Fruit fly (Drosophila melanogaster): ENCODE data around the gene PQBP1.

PQBP1 gene

dm6 chr3R:25033142-25033586, 32.4 kb upstream of the PQBP1 start, which contains the start of gene Smg6 (continued):
- TF ChIP-seq Pdp1 (GFP tag; optimal IDR thresholded peaks at IDR 0.05) (no peak), usp (GFP tag; optimal IDR thresholded peaks at IDR 0.05) (no peak), Myb (GFP tag; optimal IDR thresholded peaks at IDR 0.05) (peak; percentile 59), ATbp (GFP tag; optimal IDR thresholded peaks at IDR 0.05) (no peak), Adf1 (GFP tag; IDR thresholded peaks at IDR 0.05) (peak; percentile 69), Scr (GFP tag; IDR thresholded peaks at IDR 0.05; ENCODE audit: partially characterized antibody) (no peak), fd102C (GFP tag; optimal IDR thresholded peaks at IDR 0.05) (no peak), cas (GFP tag; IDR thresholded peaks at IDR 0.05) (no peak), tna (GFP tag; IDR thresholded peaks at IDR 0.05; ENCODE audit: partially characterized antibody) (no peak), CG8290 (GFP tag; optimal IDR thresholded peaks at IDR 0.05) (no peak), CG8290 (tag; optimal IDR thresholded peaks at IDR 0.05) (no peak), CG7372 (GFP tag; IDR thresholded peaks at IDR 0.05) (no peak), B-H1 (GFP tag; IDR thresholded peaks at IDR 0.05) (no peak), CG7357 (GFP tag; IDR thresholded peaks at IDR 0.05) (no peak), CG14667 (GFP tag; IDR thresholded peaks at IDR 0.05) (no peak), sna (GFP tag; IDR thresholded peaks at IDR 0.05; ENCODE audit: partially characterized antibody) (no peak), trem (tag; optimal IDR thresholded peaks at IDR 0.05) (peak; percentile 61), Vsx1 (GFP tag; optimal IDR thresholded peaks at IDR 0.05) (no peak), knrl (GFP tag; IDR thresholded peaks at IDR 0.05; ENCODE audit: partially characterized antibody) (no peak), pho (GFP tag; optimal IDR thresholded peaks at IDR 0.05) (no peak), dan (GFP tag; IDR thresholded peaks at IDR 0.05) (no peak), D19A (tag; optimal IDR thresholded peaks at IDR 0.05) (no peak), CG4730 (GFP tag; IDR thresholded peaks at IDR 0.05) (no peak), Max (GFP tag; optimal IDR thresholded peaks at IDR 0.05) (peak; percentile 12), lbe (GFP tag; optimal IDR thresholded peaks at IDR 0.05) (no peak), ara (GFP tag; IDR thresholded peaks at IDR 0.05) (no peak), corto (GFP tag; optimal IDR thresholded peaks at IDR 0.05) (no peak), Mes4 (GFP tag; optimal IDR thresholded peaks at IDR 0.05) (no peak), sc (optimal IDR thresholded peaks at IDR 0.05) (no peak), sc (GFP tag; optimal IDR thresholded peaks at IDR 0.05) (no peak), H2.0 (GFP tag; IDR thresholded peaks at IDR 0.05) (no peak), Med (GFP tag) (peak; percentile 70), CG14710 (tag; optimal IDR thresholded peaks at IDR 0.05) (peak; percentile 49), CG3726 (GFP tag; IDR thresholded peaks at IDR 0.05) (no peak), C15 (GFP tag; IDR thresholded peaks at IDR 0.05) (no peak), Poxn (GFP tag; IDR thresholded peaks at IDR 0.05) (no peak), Side (GFP tag; optimal IDR thresholded peaks at IDR 0.05) (no peak), bbx (GFP tag; IDR thresholded peaks at IDR 0.05; ENCODE audit: partially characterized antibody) (0 out of 2 replicates have a peak, but pooled peaks have one; percentile 30), br (optimal IDR thresholded peaks at IDR 0.05) (no peak), CG4617 (GFP tag; optimal IDR thresholded peaks at IDR 0.05; ENCODE audit: borderline replicate concordance) (peak; percentile 91), maf-S (GFP tag; optimal IDR thresholded peaks at IDR 0.05) (no peak), Lhr (GFP tag; optimal IDR thresholded peaks at IDR 0.05) (no peak), CG17385 (GFP tag; optimal IDR thresholded peaks at IDR 0.05) (no peak), da (GFP tag; optimal IDR thresholded peaks at IDR 0.05) (no peak), CG7987 (GFP tag; optimal IDR thresholded peaks at IDR 0.05) (no peak), Dll (GFP tag; IDR thresholded peaks at IDR 0.05; ENCODE audit: partially characterized antibody) (peak; percentile 30; the same call in 1 of the 4 replicates), Doc3 (GFP tag; IDR thresholded peaks at IDR 0.05; ENCODE audit: partially characterized antibody) (no peak), kay (GFP tag; optimal IDR thresholded peaks at IDR 0.05) (no peak), Chrac-16 (GFP tag; optimal IDR thresholded peaks at IDR 0.05) (no peak), Rx (GFP tag; IDR thresholded peaks at IDR 0.05) (no peak), Opbp (GFP tag; IDR thresholded peaks at IDR 0.05; ENCODE audit: partially characterized antibody) (no peak), CG13624 (GFP tag; optimal IDR thresholded peaks at IDR 0.05) (peak; percentile 89)

All from whole organism, embryonic.